Fruit fly (Drosophila melanogaster): Measurements from ENCODE around the gene CG15263.

DNA sequence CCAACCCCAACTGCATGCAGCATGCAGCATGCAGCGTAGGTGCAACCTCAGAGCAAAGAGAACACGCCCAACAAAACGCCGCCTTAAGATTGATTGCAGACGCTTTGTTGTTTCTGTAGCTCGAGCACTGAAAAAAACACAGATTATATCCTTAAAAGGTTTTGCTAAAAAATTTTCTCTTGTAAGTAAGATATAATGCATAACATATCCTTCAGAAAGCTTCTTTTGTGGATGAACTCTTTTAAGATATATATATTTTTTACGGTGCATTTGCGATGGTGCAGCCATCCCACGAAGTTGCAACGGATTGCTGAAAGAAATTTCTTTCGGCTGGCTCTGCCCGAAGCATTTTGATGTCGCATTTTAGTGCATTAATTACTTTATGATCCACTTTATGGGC is 9.0 kb upstream of the CG15263 start:
- TF ChIP-seq Sin3A (optimal IDR thresholded peaks at IDR 0.05) (no peak), ttk (optimal IDR thresholded peaks at IDR 0.05) (no peak)
